Fruit fly (Drosophila melanogaster): ENCODE results near the gene CG3726.

DNA sequence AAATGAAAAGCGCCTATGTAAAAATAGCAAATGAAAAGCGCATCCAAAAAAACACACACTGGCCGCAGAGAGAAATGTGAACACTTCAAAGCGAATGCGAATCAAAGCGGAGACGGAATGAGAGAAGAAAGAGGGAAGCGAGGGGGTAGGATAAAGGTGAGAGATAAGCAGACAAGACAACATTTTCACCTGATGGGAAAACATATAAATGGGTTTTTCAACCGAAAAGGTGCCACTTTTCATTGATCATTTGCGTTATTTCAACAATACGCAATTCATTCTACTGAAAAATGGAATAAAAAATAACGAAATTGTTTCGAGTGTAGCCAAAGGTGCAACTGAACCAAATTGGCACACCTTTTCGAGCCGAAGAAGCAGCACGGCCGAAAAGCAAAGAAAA, 60.2 kb downstream of the CG3726 start:
- TF ChIP-seq CTCF (optimal IDR thresholded peaks at IDR 0.05) (no peak), CG8478 (optimal IDR thresholded peaks at IDR 0.05) (no peak)
